Worm (Caenorhabditis elegans): ENCODE results near the gene R08D7.4.
A peak's percentile ranks its signal among the peaks of the same experiment; 100 is the strongest.

The R08D7.4 gene

ce11 chrIII:8997821-8998220 is 26.1 kb downstream of the R08D7.4 start:
- TF ChIP-seq C06A6.2 (GFP tag; conservative IDR thresholded peaks at IDR 0.05) (no peak), xnd-1 (tag; optimal IDR thresholded peaks at IDR 0.05) (no peak), Y53G8AR.9 (GFP tag; conservative IDR thresholded peaks at IDR 0.05) (no peak), gei-17 (GFP tag; optimal IDR thresholded peaks at IDR 0.05) (no peak), Y95B8A.8 (GFP tag; IDR thresholded peaks at IDR 0.05) (no peak), repo-1 (tag; optimal IDR thresholded peaks at IDR 0.05) (no peak), ztf-26 (tag; optimal IDR thresholded peaks at IDR 0.05) (no peak), F33H1.4 (GFP tag; IDR thresholded peaks at IDR 0.05) (no peak), ztf-22 (GFP tag; optimal IDR thresholded peaks at IDR 0.05) (no peak), unc-62 (GFP tag; optimal IDR thresholded peaks at IDR 0.05) (no peak), attf-6 (GFP tag; IDR thresholded peaks at IDR 0.05) (no peak), nhr-179 (tag; optimal IDR thresholded peaks at IDR 0.05) (no peak), B0019.2 (GFP tag; conservative IDR thresholded peaks at IDR 0.05) (no peak), pbrm-1 (GFP tag; IDR thresholded peaks at IDR 0.05) (no peak), cebp-2 (GFP tag; IDR thresholded peaks at IDR 0.05) (no peak), madf-3 (GFP tag; IDR thresholded peaks at IDR 0.05) (no peak), Y56A3A.18 (GFP tag; IDR thresholded peaks at IDR 0.05) (no peak), lin-26 (GFP tag; IDR thresholded peaks at IDR 0.05) (no peak)

DNA sequence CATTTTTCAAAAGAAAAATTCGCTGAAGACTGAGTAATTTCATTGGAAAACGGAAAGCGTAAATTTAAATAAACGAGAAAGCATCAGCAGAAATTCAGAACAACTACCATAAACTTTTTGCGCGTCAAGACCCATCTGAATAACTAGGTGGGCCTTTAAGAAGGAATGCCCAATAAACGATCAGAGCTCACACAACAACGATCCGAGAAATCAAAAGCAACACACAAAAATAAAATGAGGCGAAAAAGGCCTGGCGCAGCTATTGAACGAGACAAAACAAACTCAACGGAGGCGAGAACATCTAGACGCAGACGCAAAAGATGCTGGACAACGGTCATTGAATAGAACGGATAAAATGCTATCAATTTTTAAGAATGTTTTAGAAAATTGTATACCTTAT is 27.2 kb downstream of the R08D7.4 start:
- peak; percentile 19; the same call in 1 of the 2 replicates for TF ChIP-seq hmg-1.2 (GFP tag; IDR thresholded peaks at IDR 0.05)
- TF ChIP-seq egl-44 (GFP tag; IDR thresholded peaks at IDR 0.05): no peak
- TF ChIP-seq mxl-1 (tag; optimal IDR thresholded peaks at IDR 0.05): no peak

DNA sequence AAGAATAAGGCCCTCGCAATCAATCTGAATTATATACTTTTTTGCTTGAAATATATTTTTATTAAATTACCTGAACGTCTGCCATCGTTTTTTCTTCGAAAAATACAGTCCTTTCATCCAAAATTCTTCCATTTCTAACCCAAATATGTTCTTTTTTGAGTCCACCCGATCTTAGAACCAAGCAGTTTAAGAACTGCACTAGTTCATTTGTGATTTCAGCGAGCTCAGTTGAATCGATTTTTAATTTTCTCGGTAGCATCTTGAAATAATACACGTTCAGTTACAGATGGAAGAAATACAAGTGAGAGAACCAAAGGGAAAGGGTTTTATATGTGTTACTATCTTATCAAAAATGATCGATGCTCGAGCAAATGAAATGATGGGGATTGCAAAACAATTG is 27.8 kb downstream of the R08D7.4 start, which contains the start of gene F59B2.3:
Gene F59B2.3 (minus strand): TSS at position 259 of the 400 bp plus-strand sequence.
- TF ChIP-seq ztf-3 (GFP tag; optimal IDR thresholded peaks at IDR 0.05) (no peak), sptf-2 (GFP tag; optimal IDR thresholded peaks at IDR 0.05) (no peak), hrde-1 (tag; optimal IDR thresholded peaks at IDR 0.05; ENCODE audit: borderline replicate concordance) (peak; percentile 3), tbp1 (GFP tag; optimal IDR thresholded peaks at IDR 0.05) (peak; percentile 3), dpl-1 (GFP tag; optimal IDR thresholded peaks at IDR 0.05) (no peak), K12H6.12 (tag; optimal IDR thresholded peaks at IDR 0.05) (no peak), Y53G8AR.9 (GFP tag; conservative IDR thresholded peaks at IDR 0.05) (no peak), rpc-1 (optimal IDR thresholded peaks at IDR 0.05) (no peak), rpc-1 (tag; optimal IDR thresholded peaks at IDR 0.05) (no peak), die-1 (tag; optimal IDR thresholded peaks at IDR 0.05) (no peak), dpff-1 (tag; optimal IDR thresholded peaks at IDR 0.05) (no peak), madf-6 (GFP tag; IDR thresholded peaks at IDR 0.05) (no peak), sdz-38 (tag; optimal IDR thresholded peaks at IDR 0.05) (no peak), Y79H2A.3 (GFP tag; conservative IDR thresholded peaks at IDR 0.05) (no peak), atf-7 (tag; optimal IDR thresholded peaks at IDR 0.05) (peak; percentile 9), athp-1 (tag; optimal IDR thresholded peaks at IDR 0.05) (peak; percentile 11), tbx-9 (tag; optimal IDR thresholded peaks at IDR 0.05; ENCODE audit: borderline replicate concordance) (no peak), snpc-3.4 (tag; optimal IDR thresholded peaks at IDR 0.05) (peak; percentile 26), ZK185.1 (tag; optimal IDR thresholded peaks at IDR 0.05; ENCODE audit: poor library complexity, severe bottlenecking) (no peak), dox-1 (GFP tag; IDR thresholded peaks at IDR 0.05) (no peak), unc-62 (GFP tag; optimal IDR thresholded peaks at IDR 0.05) (no peak), F23B12.7 (tag; optimal IDR thresholded peaks at IDR 0.05; ENCODE audit: insufficient read depth) (no peak), hmg-1.2 (GFP tag; IDR thresholded peaks at IDR 0.05) (no peak), nhr-179 (tag; optimal IDR thresholded peaks at IDR 0.05) (no peak), ceh-27 (GFP tag; optimal IDR thresholded peaks at IDR 0.05) (no peak), Y95B8A.8 (GFP tag; IDR thresholded peaks at IDR 0.05) (no peak), egl-18 (GFP tag; IDR thresholded peaks at IDR 0.05) (no peak), lin-54 (GFP tag; optimal IDR thresholded peaks at IDR 0.05) (no peak)

Measured in whole organism, young adult.